Fruit fly (Drosophila melanogaster) whole organism, adult: Measurements from ENCODE around the gene CG5096.

ENCODE experiments used
- CG11617 ChIP-seq: fragments of 200-800 bp; sonication (Bioruptor generic); optimal IDR thresholded peaks from 2 replicates; lab custom pipeline; 2017; ENCODE audit warnings: mild to moderate bottlenecking, missing biosample characterization, missing genetic modification reagents, missing genetic modification characterization
- CG12768 ChIP-seq: fragments of 200-800 bp; sonication (Bioruptor generic); optimal IDR thresholded peaks from 2 replicates; lab custom pipeline; 2017; ENCODE audit warnings: missing biosample characterization, missing genetic modification characterization, mild to moderate bottlenecking, moderate library complexity, missing genetic modification reagents
- CG14711 ChIP-seq: fragments of 200-800 bp; sonication (Bioruptor generic); optimal IDR thresholded peaks from 2 replicates; lab custom pipeline; 2018; ENCODE audit warnings: missing biosample characterization, mild to moderate bottlenecking, missing genetic modification characterization, moderate library complexity
- CG1620 ChIP-seq: fragments of 200-800 bp; sonication (Bioruptor generic); optimal IDR thresholded peaks from 2 replicates; lab custom pipeline; 2016; ENCODE audit warnings: missing biosample characterization, missing genetic modification characterization
- CG33017 ChIP-seq: fragments of 200-800 bp; sonication (Bioruptor generic); optimal IDR thresholded peaks from 2 replicates; lab custom pipeline; 2018; ENCODE audit warnings: missing biosample characterization, mild to moderate bottlenecking, missing genetic modification characterization, moderate library complexity
- CG5204 ChIP-seq: fragments of 200-800 bp; sonication (Bioruptor generic); optimal IDR thresholded peaks from 2 replicates; lab custom pipeline; 2016; ENCODE audit warnings: missing biosample characterization, missing genetic modification characterization
- CG7045 ChIP-seq: fragments of 200-800 bp; sonication (Bioruptor generic); optimal IDR thresholded peaks from 2 replicates; lab custom pipeline; 2017; ENCODE audit warnings: missing biosample characterization, mild to moderate bottlenecking, missing genetic modification characterization
- CG7101 ChIP-seq: fragments of 200-800 bp; sonication (Bioruptor generic); optimal IDR thresholded peaks from 2 replicates; lab custom pipeline; 2018; ENCODE audit warnings: missing biosample characterization, mild to moderate bottlenecking, missing genetic modification characterization, moderate library complexity
- Clk ChIP-seq: fragments of 200-800 bp; sonication (Bioruptor generic); optimal IDR thresholded peaks from 2 replicates; lab custom pipeline; 2017; ENCODE audit warnings: missing biosample characterization, missing genetic modification characterization
- Crg-1 ChIP-seq: fragments of 200-800 bp; sonication (Bioruptor generic); optimal IDR thresholded peaks from 2 replicates; lab custom pipeline; 2016; ENCODE audit warnings: missing biosample characterization, missing genetic modification characterization
- Hr96 ChIP-seq: fragments of 200-800 bp; sonication (Bioruptor generic); optimal IDR thresholded peaks from 2 replicates; lab custom pipeline; 2016; ENCODE audit warnings: missing biosample characterization, missing genetic modification characterization
- Mnt ChIP-seq: fragments of 200-800 bp; sonication (Bioruptor generic); optimal IDR thresholded peaks from 2 replicates; lab custom pipeline; 2016; ENCODE audit warnings: missing biosample characterization, mild to moderate bottlenecking, missing genetic modification characterization
- bab1 ChIP-seq: fragments of 200-800 bp; sonication (Bioruptor generic); optimal IDR thresholded peaks from 3 replicates; lab custom pipeline; 2019; ENCODE audit warnings: missing biosample characterization, mild to moderate bottlenecking, missing genetic modification characterization, moderate library complexity
- cic ChIP-seq: fragments of 200-800 bp; sonication (Bioruptor generic); optimal IDR thresholded peaks from 2 replicates; lab custom pipeline; 2017; ENCODE audit warnings: missing biosample characterization, mild to moderate bottlenecking, missing genetic modification characterization, moderate library complexity
- cnc ChIP-seq, 2 experiments: fragments of >200 bp; optimal IDR thresholded peaks; 2 replicates each; lab custom pipeline; 2017
- kay ChIP-seq: fragments of 200-800 bp; sonication (Bioruptor generic); peaks from one replicate; lab custom pipeline; 2016; ENCODE audit warnings: missing biosample characterization, missing genetic modification characterization, borderline replicate concordance
- ovo ChIP-seq: fragments of 200-800 bp; sonication (Bioruptor generic); optimal IDR thresholded peaks from 2 replicates; lab custom pipeline; 2016; ENCODE audit warnings: missing biosample characterization, missing genetic modification characterization
- pad ChIP-seq: fragments of 200-800 bp; sonication (Bioruptor generic); optimal IDR thresholded peaks from 3 replicates; lab custom pipeline; 2017; ENCODE audit warnings: missing biosample characterization, missing genetic modification characterization, mild to moderate bottlenecking, moderate library complexity, missing genetic modification reagents
- tj ChIP-seq: fragments of 200-800 bp; sonication (Bioruptor generic); optimal IDR thresholded peaks from 3 replicates; lab custom pipeline; 2017; ENCODE audit warnings: missing biosample characterization, mild to moderate bottlenecking, missing genetic modification characterization, moderate library complexity
- toe ChIP-seq: fragments of 200-800 bp; sonication (Bioruptor generic); optimal IDR thresholded peaks from 2 replicates; lab custom pipeline; 2016; ENCODE audit warnings: missing biosample characterization, missing genetic modification characterization

Gene CG5096

DNA sequence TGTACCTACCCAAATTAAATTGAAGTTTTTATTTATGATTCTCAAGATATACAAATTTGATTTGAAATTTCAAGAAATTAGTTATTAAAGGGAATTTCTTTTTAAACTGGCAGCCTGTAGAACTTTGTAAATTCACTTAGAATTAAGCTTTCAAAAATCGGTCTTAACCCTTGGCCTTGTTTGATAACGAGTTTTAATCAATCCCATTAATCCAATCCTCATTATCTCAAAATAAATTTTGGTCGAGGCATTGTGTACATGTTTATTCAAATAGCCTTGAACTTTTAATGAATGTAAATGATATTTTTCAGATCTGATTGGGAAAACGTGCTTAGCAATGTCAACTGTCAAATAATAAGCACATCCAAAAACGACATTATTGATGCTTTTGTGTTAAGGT lies 42.2 kb upstream of the CG5096 start:
- TF ChIP-seq CG5204 (GFP tag; lab: Kevin White, UChicago) (no peak), CG11617 (GFP tag; lab: Kevin White, UChicago) (no peak), pad (no peak), cic (GFP tag; lab: Kevin White, UChicago) (no peak), Crg-1 (no peak), kay (GFP tag; lab: Kevin White, UChicago) (peak; percentile 72)

dm6 chr2L:10341405-10341804 lies 40.7 kb upstream of the CG5096 start, which contains the start of gene CG31715:
Gene CG31715 (plus strand): TSS chr2L:10341616.
- TF ChIP-seq kay (GFP tag; lab: Kevin White, UChicago) = peak; percentile 66
- peak; percentile 11 for TF ChIP-seq tj (GFP tag; lab: Kevin White, UChicago)
- no peak for TF ChIP-seq cic (GFP tag; lab: Kevin White, UChicago)
- TF ChIP-seq CG14711 (tag; lab: Kevin White, UChicago) = peak; percentile 20
- peak; percentile 40 for TF ChIP-seq CG7101 (tag; lab: Kevin White, UChicago)
- TF ChIP-seq CG33017 (tag; lab: Kevin White, UChicago) = peak; percentile 5
- peak; percentile 5 for TF ChIP-seq Mnt
- TF ChIP-seq CG11617 (GFP tag; lab: Kevin White, UChicago) = peak; percentile 11
- peak; percentile 62 for TF ChIP-seq bab1
- TF ChIP-seq Crg-1 = no peak
- TF ChIP-seq CG7045 (GFP tag; lab: Kevin White, UChicago) = no peak
- TF ChIP-seq pad = no peak
- TF ChIP-seq Clk (GFP tag; lab: Kevin White, UChicago) = no peak
- no peak for TF ChIP-seq toe (GFP tag; lab: Kevin White, UChicago)
- TF ChIP-seq cnc (optimal IDR thresholded peaks at IDR 0.05; lab: Kevin White, UChicago) = no peak
- no peak for TF ChIP-seq CG12768 (GFP tag; lab: Kevin White, UChicago)
- no peak for TF ChIP-seq Hr96 (GFP tag; lab: Kevin White, UChicago)
- TF ChIP-seq CG5204 (GFP tag; lab: Kevin White, UChicago) = no peak
- TF ChIP-seq CG1620 (GFP tag; lab: Kevin White, UChicago) = no peak
- TF ChIP-seq ovo = no peak

dm6 chr2L:10342471-10342870 lies 39.6 kb upstream of the CG5096 start, which contains the start of gene Sps2:
Gene Sps2 (plus strand): TSS chr2L:10342594.
- TF ChIP-seq Mnt = peak; percentile 22
- peak; percentile 15 for TF ChIP-seq CG7101 (tag; lab: Kevin White, UChicago)
- peak; percentile 16 for TF ChIP-seq cic (GFP tag; lab: Kevin White, UChicago)
- no peak for TF ChIP-seq CG12768 (GFP tag; lab: Kevin White, UChicago)
- no peak for TF ChIP-seq CG1620 (GFP tag; lab: Kevin White, UChicago)
- peak; percentile 69 for TF ChIP-seq bab1
- no peak for TF ChIP-seq CG5204 (GFP tag; lab: Kevin White, UChicago)
- TF ChIP-seq tj (GFP tag; lab: Kevin White, UChicago) = peak; percentile 25
- peak; percentile 19 for TF ChIP-seq CG11617 (GFP tag; lab: Kevin White, UChicago)
- TF ChIP-seq kay (GFP tag; lab: Kevin White, UChicago) = no peak
- TF ChIP-seq CG14711 (tag; lab: Kevin White, UChicago) = peak; percentile 12

- TF ChIP-seq CG1620 (GFP tag; lab: Kevin White, UChicago) (no peak), cnc (optimal IDR thresholded peaks at IDR 0.05; lab: Kevin White, UChicago) (no peak), pad (no peak), Crg-1 (no peak), toe (GFP tag; lab: Kevin White, UChicago) (no peak), CG5204 (GFP tag; lab: Kevin White, UChicago) (no peak), Hr96 (GFP tag; lab: Kevin White, UChicago) (no peak), ovo (no peak), kay (GFP tag; lab: Kevin White, UChicago) (no peak), tj (GFP tag; lab: Kevin White, UChicago) (no peak), cic (GFP tag; lab: Kevin White, UChicago) (no peak), CG7045 (GFP tag; lab: Kevin White, UChicago) (no peak), CG33017 (tag; lab: Kevin White, UChicago) (no peak), Clk (GFP tag; lab: Kevin White, UChicago) (no peak), bab1 (no peak), CG12768 (GFP tag; lab: Kevin White, UChicago) (no peak), Mnt (no peak), CG11617 (GFP tag; lab: Kevin White, UChicago) (no peak)
Measured at dm6 chr2L:10344029-10344606, 37.9 kb upstream of the CG5096 start, which contains the start of gene Frmd5. Gene Frmd5 (plus strand): TSS chr2L:10344442.

DNA sequence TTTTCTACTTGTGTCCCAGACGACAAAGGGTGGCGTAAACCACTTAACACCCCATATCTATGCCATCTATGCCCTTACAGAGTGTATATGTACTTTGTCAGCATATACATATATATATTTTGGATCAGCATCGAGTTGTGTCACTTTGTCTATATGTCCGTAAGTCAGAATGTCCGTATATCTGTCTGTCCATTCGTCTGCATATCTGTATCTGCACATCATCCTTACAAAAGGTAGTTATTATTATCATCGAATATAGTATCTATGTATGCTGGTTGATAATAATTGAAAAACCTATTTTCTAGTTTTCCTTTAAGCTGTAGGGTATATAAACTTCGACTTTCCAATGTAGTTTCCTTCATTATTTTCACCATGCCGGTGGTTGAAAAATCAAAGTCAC lies 30.9 kb upstream of the CG5096 start:
- TF ChIP-seq CG33017 (tag; lab: Kevin White, UChicago) (no peak), tj (GFP tag; lab: Kevin White, UChicago) (no peak), toe (GFP tag; lab: Kevin White, UChicago) (no peak), CG11617 (GFP tag; lab: Kevin White, UChicago) (no peak), cic (GFP tag; lab: Kevin White, UChicago) (no peak), ovo (no peak), kay (GFP tag; lab: Kevin White, UChicago) (no peak), CG1620 (GFP tag; lab: Kevin White, UChicago) (no peak), Hr96 (GFP tag; lab: Kevin White, UChicago) (no peak), CG7101 (tag; lab: Kevin White, UChicago) (no peak), bab1 (no peak), CG14711 (tag; lab: Kevin White, UChicago) (no peak), cnc (optimal IDR thresholded peaks at IDR 0.05; lab: Kevin White, UChicago) (no peak), pad (no peak), CG7045 (GFP tag; lab: Kevin White, UChicago) (no peak)

- no peak for TF ChIP-seq CG14711 (tag; lab: Kevin White, UChicago)
- no peak for TF ChIP-seq pad
- no peak for TF ChIP-seq ovo
- TF ChIP-seq tj (GFP tag; lab: Kevin White, UChicago) = no peak
- no peak for TF ChIP-seq cnc (optimal IDR thresholded peaks at IDR 0.05; lab: Kevin White, UChicago)
- no peak for TF ChIP-seq CG7045 (GFP tag; lab: Kevin White, UChicago)
- TF ChIP-seq cic (GFP tag; lab: Kevin White, UChicago) = no peak
- TF ChIP-seq Mnt = no peak
- no peak for TF ChIP-seq CG33017 (tag; lab: Kevin White, UChicago)
- TF ChIP-seq Clk (GFP tag; lab: Kevin White, UChicago) = no peak
- TF ChIP-seq CG12768 (GFP tag; lab: Kevin White, UChicago) = no peak
- no peak for TF ChIP-seq CG11617 (GFP tag; lab: Kevin White, UChicago)
- no peak for TF ChIP-seq bab1
- no peak for TF ChIP-seq CG5204 (GFP tag; lab: Kevin White, UChicago)
- TF ChIP-seq Crg-1 = no peak
- TF ChIP-seq kay (GFP tag; lab: Kevin White, UChicago) = no peak
- no peak for TF ChIP-seq CG1620 (GFP tag; lab: Kevin White, UChicago)
Measured at dm6 chr2L:10353871-10354270, 28.2 kb upstream of the CG5096 start, which contains the start of gene CG34367. Gene CG34367 (minus strand): TSS chr2L:10353905.
